Worm (Caenorhabditis elegans) whole organism, L1 larva: ENCODE data around the gene str-106.

Source experiments
- C04F5.9 ChIP-seq: sonication (generic microtip); optimal IDR thresholded peaks from 2 replicates; lab custom pipeline; 2016; ENCODE audit warnings: missing genetic modification characterization, missing compliant biosample characterization
- C16A3.4 ChIP-seq: fragments of 150-350 bp; optimal IDR thresholded peaks from 2 replicates; lab custom pipeline; 2014; ENCODE audit warnings: missing biosample characterization, missing genetic modification characterization
- aha-1 ChIP-seq: fragments of 150-350 bp; optimal IDR thresholded peaks from 2 replicates; lab custom pipeline; 2014; ENCODE audit warnings: missing biosample characterization, missing genetic modification characterization
- alr-1 ChIP-seq: fragments of 200-800 bp; sonication (Bioruptor generic); optimal IDR thresholded peaks from 2 replicates; lab custom pipeline; 2018; ENCODE audit warnings: borderline replicate concordance, mild to moderate bottlenecking, missing genetic modification characterization, missing compliant biosample characterization
- aly-2 ChIP-seq: fragments of 150-350 bp; optimal IDR thresholded peaks from 2 replicates; lab custom pipeline; 2014; ENCODE audit warnings: missing biosample characterization, missing genetic modification characterization
- ceh-82 ChIP-seq, 3 experiments: fragments of 150-350 bp in 1 of 3; sonication (generic microtip) in 2 of 3; optimal IDR thresholded peaks; 2 replicates each; lab custom pipeline; 2014 to 2017; ENCODE audit warnings: missing biosample characterization in 3 of 3, missing genetic modification characterization in 3 of 3
- ceh-88 ChIP-seq: fragments of 200-800 bp; sonication (Bioruptor generic); IDR thresholded peaks from 2 replicates; pipeline ENCODE4 v1.3.6; 2022; ENCODE audit warnings: missing genetic modification characterization, missing compliant biosample characterization
- ceh-90 ChIP-seq: sonication (generic microtip); optimal IDR thresholded peaks from 2 replicates; lab custom pipeline; 2016; ENCODE audit warnings: missing genetic modification characterization, missing compliant biosample characterization
- efl-3 ChIP-seq: fragments of 200-800 bp; sonication (Bioruptor generic); optimal IDR thresholded peaks from 2 replicates; lab custom pipeline; 2018; ENCODE audit warnings: mild to moderate bottlenecking, missing genetic modification characterization, missing compliant biosample characterization
- elt-2 ChIP-seq: sonication (generic microtip); optimal IDR thresholded peaks from 2 replicates; lab custom pipeline; 2016; ENCODE audit warnings: missing genetic modification characterization, mild to moderate bottlenecking, inconsistent platforms, missing compliant biosample characterization, missing genetic modification reagents
- elt-3 ChIP-seq, 6 experiments: fragments of 150-350 bp in 1 of 6; sonication (generic microtip); optimal IDR thresholded peaks; 2 replicates each; lab custom pipeline; 2017 to 2018; ENCODE audit warnings: missing biosample characterization in 6 of 6, missing genetic modification characterization in 6 of 6, inconsistent platforms in 1 of 6
- ets-5 ChIP-seq: fragments of 200-800 bp; sonication (Bioruptor generic); IDR thresholded peaks from 2 replicates; pipeline ENCODE4 v1.3.6; 2022; ENCODE audit warnings: missing genetic modification characterization, missing compliant biosample characterization
- fkh-8 ChIP-seq: sonication (generic microtip); optimal IDR thresholded peaks from 2 replicates; lab custom pipeline; 2016; ENCODE audit warnings: mild to moderate bottlenecking, missing genetic modification characterization, missing compliant biosample characterization
- grh-1 ChIP-seq: fragments of 200-800 bp; sonication (Bioruptor generic); IDR thresholded peaks from 2 replicates; pipeline ENCODE4 v1.3.6; 2022; ENCODE audit warnings: missing genetic modification reagents, missing genetic modification characterization, missing compliant biosample characterization
- hlh-4 ChIP-seq: sonication (generic microtip); optimal IDR thresholded peaks from 2 replicates; lab custom pipeline; 2016; ENCODE audit warnings: mild to moderate bottlenecking, missing genetic modification characterization, missing compliant biosample characterization
- isw-1 ChIP-seq: fragments of 200-800 bp; sonication (Bioruptor generic); IDR thresholded peaks from 2 replicates; pipeline ENCODE4 v1.3.6; 2022; ENCODE audit warnings: missing genetic modification characterization, missing compliant biosample characterization
- jun-1 ChIP-seq: fragments of 150-350 bp; optimal IDR thresholded peaks from 2 replicates; lab custom pipeline; 2014; ENCODE audit warnings: missing biosample characterization, missing genetic modification reagents, missing genetic modification characterization
- lin-13 ChIP-seq: fragments of 150-350 bp; optimal IDR thresholded peaks from 2 replicates; lab custom pipeline; 2014; ENCODE audit warnings: missing biosample characterization, missing genetic modification reagents, missing genetic modification characterization
- lin-15B ChIP-seq: fragments of 150-350 bp; sonication (generic microtip); optimal IDR thresholded peaks from 3 replicates; lab custom pipeline; 2014; ENCODE audit warnings: missing biosample characterization, missing genetic modification characterization
- lin-39 ChIP-seq: fragments of 150-350 bp; optimal IDR thresholded peaks from 2 replicates; lab custom pipeline; 2014; ENCODE audit warnings: missing biosample characterization, missing genetic modification reagents, missing genetic modification characterization
- nhr-47 ChIP-seq: sonication (generic microtip); optimal IDR thresholded peaks from 2 replicates; lab custom pipeline; 2016; ENCODE audit warnings: mild to moderate bottlenecking, missing genetic modification characterization, moderate library complexity, missing compliant biosample characterization
- nhr-76 ChIP-seq: sonication (generic microtip); optimal IDR thresholded peaks from 2 replicates; lab custom pipeline; 2017; ENCODE audit warnings: missing biosample characterization, missing genetic modification characterization
- nhr-85 ChIP-seq: sonication (generic microtip); peaks from one replicate; lab custom pipeline; 2016; ENCODE audit warnings: missing genetic modification characterization, inconsistent platforms, missing compliant biosample characterization
- pag-3 ChIP-seq: sonication (generic microtip); optimal IDR thresholded peaks from 2 replicates; lab custom pipeline; 2017; ENCODE audit warnings: missing genetic modification characterization, mild to moderate bottlenecking, missing compliant biosample characterization, antibody characterized with exemption, borderline replicate concordance; ENCODE audit not compliant: insufficient read depth
- pqm-1 ChIP-seq: sonication (generic microtip); optimal IDR thresholded peaks from 3 replicates; lab custom pipeline; 2017; ENCODE audit warnings: missing biosample characterization, missing genetic modification characterization
- skn-1 ChIP-seq: fragments of 150-350 bp; optimal IDR thresholded peaks from 2 replicates; lab custom pipeline; 2014; ENCODE audit warnings: missing biosample characterization, missing genetic modification characterization
- sup-37 ChIP-seq: fragments of 200-800 bp; sonication (Bioruptor generic); optimal IDR thresholded peaks from 2 replicates; lab custom pipeline; 2018; ENCODE audit warnings: mild to moderate bottlenecking, missing genetic modification characterization, missing compliant biosample characterization
- tlp-1 ChIP-seq: fragments of 150-350 bp; optimal IDR thresholded peaks from 2 replicates; lab custom pipeline; 2014; ENCODE audit warnings: missing biosample characterization, missing genetic modification characterization
- unc-130 ChIP-seq: fragments of 150-350 bp; optimal IDR thresholded peaks from 2 replicates; lab custom pipeline; 2017; ENCODE audit warnings: missing biosample characterization, missing genetic modification characterization, inconsistent platforms
- unc-62 ChIP-seq: fragments of 150-350 bp; optimal IDR thresholded peaks from 2 replicates; lab custom pipeline; 2014; ENCODE audit warnings: missing biosample characterization, missing genetic modification reagents, missing genetic modification characterization

The str-106 gene

DNA sequence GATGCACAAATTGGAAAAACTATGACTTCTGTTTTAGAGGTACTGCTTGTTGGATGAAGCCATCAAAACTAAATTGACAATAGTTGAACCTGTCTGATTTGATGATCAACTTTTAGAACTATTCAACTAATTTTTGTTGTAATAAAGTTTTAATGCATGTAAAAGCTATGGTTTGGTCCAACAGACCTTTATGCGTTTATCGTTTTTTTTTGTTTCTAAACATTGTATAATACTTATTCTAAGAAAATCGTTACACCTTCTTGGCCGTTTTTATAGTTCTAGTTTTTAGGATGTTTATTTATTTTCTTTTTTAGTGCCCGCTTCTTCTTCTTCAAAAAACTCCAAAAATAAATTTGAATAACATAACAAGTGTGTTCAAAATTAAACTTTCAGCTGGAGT is 16.7 kb upstream of the str-106 start, which contains the start of gene F10A3.12:
Gene F10A3.12, plus strand, starts transcription at position 301 of the 400 bp plus-strand sequence.
- TF ChIP-seq grh-1 (GFP tag; lab: Robert Waterston, UW) (no peak), ceh-90 (tag; lab: Kevin White, UChicago) (no peak), aha-1 (tag; lab: Kevin White, UChicago) (no peak), lin-15B (tag; lab: Kevin White, UChicago) (no peak), ets-5 (no peak), tlp-1 (no peak), ceh-88 (GFP tag; lab: Robert Waterston, UW) (no peak), ceh-82 (tag; optimal IDR thresholded peaks at IDR 0.05; lab: Kevin White, UChicago) (no peak), sup-37 (GFP tag; lab: Kevin White, UChicago) (no peak), unc-62 (no peak), skn-1 (no peak), alr-1 (tag; lab: Kevin White, UChicago) (no peak)

- no peak for TF ChIP-seq isw-1 (GFP tag; lab: Robert Waterston, UW)
- TF ChIP-seq jun-1 (tag; lab: Kevin White, UChicago): no peak
- no peak for TF ChIP-seq C16A3.4
These were observed 14.5 kb upstream of the str-106 start, which contains the start of gene str-108 for ce11 chrV:16165936-16166335. TSS of gene str-108 (plus strand) at chrV:16166236.

- TF ChIP-seq nhr-76 (tag; lab: Kevin White, UChicago) (no peak), pqm-1 (tag; lab: Kevin White, UChicago) (no peak), unc-62 (no peak), hlh-4 (tag; lab: Kevin White, UChicago) (peak; percentile 65), unc-130 (tag; lab: Kevin White, UChicago) (no peak), lin-13 (no peak), efl-3 (no peak)
These were observed 11.4 kb upstream of the str-106 start, which contains the start of gene str-111 for ce11 chrV:16169026-16169425. TSS of gene str-111 (minus strand) at chrV:16169126.

ce11 chrV:16171721-16172120 is 8.7 kb upstream of the str-106 start, which contains the start of gene K05D4.9:
TSS of gene K05D4.9 (minus strand) at chrV:16171821.
- TF ChIP-seq fkh-8 (tag; lab: Kevin White, UChicago) (peak; percentile 18), ceh-88 (GFP tag; lab: Robert Waterston, UW) (no peak)

DNA sequence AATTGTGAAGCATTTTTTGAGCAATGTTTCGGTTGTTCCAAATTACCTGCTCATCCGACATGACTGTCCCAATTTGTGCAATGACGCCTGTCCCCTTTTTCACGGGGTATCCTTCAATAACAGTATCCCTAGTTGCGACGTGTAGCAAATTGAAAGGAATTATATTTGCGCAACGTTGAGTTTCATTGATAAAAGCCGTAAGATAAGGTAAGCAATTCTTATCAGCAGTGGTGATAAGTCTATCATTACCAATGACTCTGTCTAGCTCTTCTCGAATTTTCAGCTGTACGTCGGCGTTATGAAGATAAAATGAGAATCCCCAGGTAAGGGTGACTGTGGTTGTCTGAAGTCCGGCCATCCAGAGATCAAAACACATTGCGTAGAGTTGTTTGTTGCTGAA is 6.3 kb upstream of the str-106 start:
- TF ChIP-seq pqm-1 (tag; lab: Kevin White, UChicago) (peak; percentile 16), nhr-85 (peak; percentile 14), fkh-8 (tag; lab: Kevin White, UChicago) (no peak), elt-2 (tag; lab: Kevin White, UChicago) (peak; percentile 57)

DNA sequence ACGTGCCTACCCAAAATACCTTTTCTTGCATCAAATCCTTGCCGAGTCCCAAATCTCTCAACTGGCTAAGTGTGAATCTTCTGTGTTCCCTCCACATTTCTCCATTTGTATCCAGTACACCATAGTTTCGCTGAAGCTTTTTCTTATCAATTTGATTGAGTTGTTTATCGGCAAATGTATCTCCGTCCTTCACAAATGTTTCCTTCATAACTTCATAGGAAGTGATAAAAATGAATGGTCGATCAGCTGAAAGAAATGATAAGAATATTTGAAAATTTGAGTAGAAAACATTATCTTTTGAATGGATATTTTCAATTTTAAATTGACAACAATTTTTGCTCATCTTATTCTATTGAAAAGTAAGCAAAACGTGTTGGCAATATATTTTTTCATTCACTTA is 5.2 kb upstream of the str-106 start:
- TF ChIP-seq pqm-1 (tag; lab: Kevin White, UChicago) (peak; percentile 74), elt-2 (tag; lab: Kevin White, UChicago) (peak; percentile 79), lin-39 (tag; lab: Kevin White, UChicago) (no peak), unc-130 (tag; lab: Kevin White, UChicago) (no peak)

- TF ChIP-seq C04F5.9 (tag; lab: Kevin White, UChicago) (no peak), ceh-82 (tag; optimal IDR thresholded peaks at IDR 0.05; lab: Kevin White, UChicago) (no peak), pag-3 (tag; lab: Kevin White, UChicago) (no peak), elt-3 (tag; optimal IDR thresholded peaks at IDR 0.05; lab: Kevin White, UChicago) (no peak), aly-2 (tag; lab: Kevin White, UChicago) (no peak), nhr-47 (tag; lab: Kevin White, UChicago) (no peak)
These were observed 4.7 kb upstream of the str-106 start, which contains the start of gene cyp-33D1 for ce11 chrV:16175757-16176156. TSS of gene cyp-33D1 (minus strand) at chrV:16175857.
